Worm (Caenorhabditis elegans) whole organism, late embryonic: ENCODE measurements around the gene srsx-11.

Source experiments
- C08G9.2 ChIP-seq: sonication (generic microtip); optimal IDR thresholded peaks from 2 replicates; lab custom pipeline; 2016; ENCODE audit warnings: mild to moderate bottlenecking, missing genetic modification characterization, moderate library complexity, missing compliant biosample characterization
- pax-1 ChIP-seq: fragments of 150-350 bp; optimal IDR thresholded peaks from 2 replicates; lab custom pipeline; 2014; ENCODE audit warnings: missing biosample characterization, missing genetic modification characterization
- sox-2 ChIP-seq: fragments of 200-800 bp; sonication (Bioruptor generic); IDR thresholded peaks from 2 replicates; pipeline ENCODE4 v1.3.6; 2022; ENCODE audit warnings: missing genetic modification reagents, missing genetic modification characterization, missing compliant biosample characterization
- unc-55 ChIP-seq: sonication (generic microtip); optimal IDR thresholded peaks from 2 replicates; lab custom pipeline; 2017; ENCODE audit warnings: missing biosample characterization, missing genetic modification reagents, missing genetic modification characterization

DNA sequence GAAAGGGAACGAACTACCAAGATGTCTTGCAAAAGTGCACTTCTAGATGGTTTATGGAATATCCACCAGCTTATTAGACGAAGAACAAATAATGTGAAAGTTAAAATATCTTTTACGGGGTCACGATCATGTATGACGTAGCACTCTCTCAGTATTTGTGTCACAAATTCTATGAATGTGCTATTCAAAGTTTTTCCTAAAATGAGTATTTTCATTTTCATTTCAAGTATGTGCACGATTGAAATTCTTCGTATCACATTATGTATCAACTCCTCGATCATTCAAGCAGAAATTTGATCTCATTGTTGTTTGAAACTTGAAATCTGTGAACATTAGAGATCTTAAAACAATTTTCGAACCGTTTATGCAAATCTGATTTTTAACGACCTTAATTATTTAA is 1.4 kb downstream of the srsx-11 start:
- TF ChIP-seq unc-55 (no peak), pax-1 (tag; lab: Kevin White, UChicago) (no peak), C08G9.2 (tag; lab: Kevin White, UChicago) (no peak), sox-2 (GFP tag; lab: Robert Waterston, UW) (no peak)
